Worm (Caenorhabditis elegans) whole organism, midembryonic: ENCODE results near the gene idpb-3.
"Not testable (repeated sequence)": the region's sequence is repeated elsewhere in the genome, so short reads cannot be mapped to it uniquely, and the experiment has no call there.

ENCODE experiments used
- T22C8.4 ChIP-seq: fragments of 200-800 bp; sonication (Bioruptor generic); IDR thresholded peaks from 2 replicates; pipeline ENCODE4 v1.3.6; 2022; ENCODE audit warnings: missing genetic modification characterization, missing compliant biosample characterization
- cog-1 ChIP-seq: sonication (generic microtip); optimal IDR thresholded peaks from 2 replicates; lab custom pipeline; 2016; ENCODE audit warnings: missing genetic modification characterization, missing compliant biosample characterization
- flt-1 ChIP-seq: fragments of 200-800 bp; sonication (Bioruptor generic); IDR thresholded peaks from 2 replicates; pipeline ENCODE4 v1.3.6; 2022; ENCODE audit warnings: missing genetic modification characterization, missing compliant biosample characterization
- klf-2 ChIP-seq: fragments of 200-800 bp; sonication (Bioruptor generic); conservative IDR thresholded peaks from 2 replicates; pipeline ENCODE4 v1.3.6; 2022; ENCODE audit warnings: missing genetic modification reagents, missing genetic modification characterization, missing compliant biosample characterization
- med-1 ChIP-seq: sonication (generic microtip); optimal IDR thresholded peaks from 2 replicates; lab custom pipeline; 2017; ENCODE audit warnings: missing genetic modification characterization, mild to moderate bottlenecking, missing compliant biosample characterization, antibody characterized with exemption, missing genetic modification reagents; ENCODE audit not compliant: insufficient read depth
- ref-1 ChIP-seq: fragments of 200-800 bp; sonication (Bioruptor generic); conservative IDR thresholded peaks from 2 replicates; pipeline ENCODE4 v1.3.6; 2022; ENCODE audit warnings: missing genetic modification reagents, missing genetic modification characterization, missing compliant biosample characterization
- tab-1 ChIP-seq: fragments of 200-800 bp; sonication (Bioruptor generic); IDR thresholded peaks from 2 replicates; pipeline ENCODE4 v1.3.6; 2022; ENCODE audit warnings: missing genetic modification characterization, missing compliant biosample characterization
- ztf-23 ChIP-seq: fragments of 200-800 bp; sonication (Bioruptor generic); IDR thresholded peaks from 2 replicates; pipeline ENCODE4 v1.3.6; 2022; ENCODE audit warnings: missing genetic modification reagents, missing genetic modification characterization, missing compliant biosample characterization
- ztf-29 ChIP-seq: fragments of 200-800 bp; sonication (Bioruptor generic); IDR thresholded peaks from 2 replicates; pipeline ENCODE4 v1.3.6; 2022; ENCODE audit warnings: missing genetic modification reagents, missing genetic modification characterization, missing compliant biosample characterization

The idpb-3 gene

ce11 chrII:5115235-5115634 is 13.6 kb upstream of the idpb-3 start, which contains the start of gene msp-74:
TSS of gene msp-74 (minus strand) at chrII:5115335.
- not testable (repeated sequence) for TF ChIP-seq flt-1 (GFP tag; lab: Robert Waterston, UW); T22C8.4 (GFP tag; lab: Robert Waterston, UW); med-1 (GFP tag; lab: Kevin White, UChicago)

ce11 chrII:5112082-5112481 is 10.5 kb upstream of the idpb-3 start, which contains the start of gene F09C12.8:
TSS of gene F09C12.8 (plus strand) at chrII:5112382.
- TF ChIP-seq ztf-29 (GFP tag; lab: Robert Waterston, UW) (no peak), tab-1 (no peak), T22C8.4 (GFP tag; lab: Robert Waterston, UW) (no peak), ztf-23 (no peak), ref-1 (GFP tag; lab: Robert Waterston, UW) (no peak), flt-1 (GFP tag; lab: Robert Waterston, UW) (no peak), cog-1 (tag; lab: Kevin White, UChicago) (no peak), med-1 (GFP tag; lab: Kevin White, UChicago) (no peak), klf-2 (no peak)

ce11 chrII:5109693-5110092 is 8.1 kb upstream of the idpb-3 start, which contains the start of gene F09C12.2:
TSS of gene F09C12.2 (plus strand) at chrII:5110012.
- TF ChIP-seq flt-1 (GFP tag; lab: Robert Waterston, UW) (no peak), T22C8.4 (GFP tag; lab: Robert Waterston, UW) (no peak), ztf-29 (GFP tag; lab: Robert Waterston, UW) (no peak), cog-1 (tag; lab: Kevin White, UChicago) (no peak), tab-1 (no peak), ref-1 (GFP tag; lab: Robert Waterston, UW) (no peak), med-1 (GFP tag; lab: Kevin White, UChicago) (no peak), klf-2 (no peak), ztf-23 (no peak)

ce11 chrII:5105020-5105419 is 3.4 kb upstream of the idpb-3 start:
- peak; percentile 99 for TF ChIP-seq flt-1 (GFP tag; lab: Robert Waterston, UW)
- peak; percentile 96 for TF ChIP-seq ztf-23
- peak; percentile 90 for TF ChIP-seq med-1 (GFP tag; lab: Kevin White, UChicago)
- TF ChIP-seq T22C8.4 (GFP tag; lab: Robert Waterston, UW): peak; percentile 94
- peak; percentile 91 for TF ChIP-seq cog-1 (tag; lab: Kevin White, UChicago)
- peak; percentile 98 for TF ChIP-seq ztf-29 (GFP tag; lab: Robert Waterston, UW)
- peak; percentile 98 for TF ChIP-seq tab-1
- TF ChIP-seq ref-1 (GFP tag; lab: Robert Waterston, UW): peak; percentile 97
- TF ChIP-seq klf-2: peak; percentile 95

- TF ChIP-seq med-1 (GFP tag; lab: Kevin White, UChicago): no peak
- no peak for TF ChIP-seq tab-1
- no peak for TF ChIP-seq flt-1 (GFP tag; lab: Robert Waterston, UW)
- TF ChIP-seq ztf-29 (GFP tag; lab: Robert Waterston, UW): no peak
- TF ChIP-seq cog-1 (tag; lab: Kevin White, UChicago): no peak
- TF ChIP-seq ref-1 (GFP tag; lab: Robert Waterston, UW): no peak
Observed at ce11 chrII:5103784-5104457, 2.3 kb upstream of the idpb-3 start, which contains the start of the genes C04G6.11 and mpk-2. TSS of gene C04G6.11 (minus strand) at chrII:5103834. TSS of gene mpk-2 (plus strand) at chrII:5104118.

- TF ChIP-seq klf-2 (no peak), cog-1 (tag; lab: Kevin White, UChicago) (no peak), tab-1 (no peak), T22C8.4 (GFP tag; lab: Robert Waterston, UW) (no peak), ztf-23 (no peak), ref-1 (GFP tag; lab: Robert Waterston, UW) (no peak), ztf-29 (GFP tag; lab: Robert Waterston, UW) (no peak), flt-1 (GFP tag; lab: Robert Waterston, UW) (no peak), med-1 (GFP tag; lab: Kevin White, UChicago) (no peak)
Observed at ce11 chrII:5103189-5103588, 1.6 kb upstream of the idpb-3 start.

- TF ChIP-seq cog-1 (tag; lab: Kevin White, UChicago) (no peak), klf-2 (no peak), ztf-23 (no peak), T22C8.4 (GFP tag; lab: Robert Waterston, UW) (no peak), tab-1 (no peak), ztf-29 (GFP tag; lab: Robert Waterston, UW) (no peak), med-1 (GFP tag; lab: Kevin White, UChicago) (no peak), ref-1 (GFP tag; lab: Robert Waterston, UW) (no peak), flt-1 (GFP tag; lab: Robert Waterston, UW) (no peak)
Observed at ce11 chrII:5099649-5100048, 2.0 kb downstream of the idpb-3 start, which contains the start of gene C04G6.6. TSS of gene C04G6.6 (minus strand) at chrII:5099749.

ce11 chrII:5099034-5099433 is 2.6 kb downstream of the idpb-3 start:
- no peak for TF ChIP-seq ztf-29 (GFP tag; lab: Robert Waterston, UW)
- no peak for TF ChIP-seq ref-1 (GFP tag; lab: Robert Waterston, UW)
- TF ChIP-seq med-1 (GFP tag; lab: Kevin White, UChicago): no peak
- TF ChIP-seq ztf-23: no peak
- TF ChIP-seq tab-1: no peak
- TF ChIP-seq cog-1 (tag; lab: Kevin White, UChicago): no peak
- TF ChIP-seq flt-1 (GFP tag; lab: Robert Waterston, UW): no peak
- no peak for TF ChIP-seq klf-2
- TF ChIP-seq T22C8.4 (GFP tag; lab: Robert Waterston, UW): no peak

ce11 chrII:5097463-5097862 is 4.1 kb downstream of the idpb-3 start:
- TF ChIP-seq klf-2: peak; percentile 98
- peak; percentile 99 for TF ChIP-seq ref-1 (GFP tag; lab: Robert Waterston, UW)
- peak; percentile 85 for TF ChIP-seq tab-1
- TF ChIP-seq ztf-23: peak; percentile 98
- peak; percentile 57; the same call in 1 of the 2 replicates for TF ChIP-seq ztf-29 (GFP tag; lab: Robert Waterston, UW)
- peak; percentile 88 for TF ChIP-seq flt-1 (GFP tag; lab: Robert Waterston, UW)
